Worm (Caenorhabditis elegans): ENCODE data around the gene plpp-1.2.

Gene plpp-1.2

ce11 chrII:6484876-6485526 lies at the start of gene plpp-1.2, which contains the start of gene lido-16:
Gene plpp-1.2 (plus strand): TSS chrII:6485476.
Gene lido-16 (minus strand): TSS chrII:6484976.
- TF ChIP-seq dao-5 (tag; optimal IDR thresholded peaks at IDR 0.05) (no peak), W03F9.2 (tag; optimal IDR thresholded peaks at IDR 0.05) (no peak), him-1 (tag; optimal IDR thresholded peaks at IDR 0.05) (no peak)

DNA sequence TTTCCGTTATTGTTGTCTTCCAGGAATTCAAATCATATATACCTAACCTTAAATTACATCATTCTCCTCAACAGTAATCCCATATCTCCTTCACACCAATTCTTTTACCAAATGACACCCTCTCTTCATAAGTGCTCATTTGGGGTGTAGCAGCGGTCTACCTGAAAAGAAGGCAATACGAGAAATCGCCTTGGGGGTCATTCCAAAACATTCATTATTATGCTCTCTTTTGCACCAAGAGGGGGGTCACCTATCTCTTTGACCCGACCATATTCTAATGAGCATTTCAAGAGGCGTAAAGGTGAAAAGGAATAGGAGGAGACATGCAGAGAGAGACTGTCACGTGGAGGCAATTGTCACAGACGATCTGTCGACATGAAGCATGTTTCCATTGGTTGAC lies 48.4 kb upstream of the plpp-1.2 start:
- TF ChIP-seq him-1 (tag; optimal IDR thresholded peaks at IDR 0.05), result no peak
- TF ChIP-seq W03F9.2 (tag; optimal IDR thresholded peaks at IDR 0.05), result no peak
- TF ChIP-seq dao-5 (tag; optimal IDR thresholded peaks at IDR 0.05), result no peak

- TF ChIP-seq him-1 (tag; optimal IDR thresholded peaks at IDR 0.05) (no peak), W03F9.2 (tag; optimal IDR thresholded peaks at IDR 0.05) (no peak), dao-5 (tag; optimal IDR thresholded peaks at IDR 0.05) (no peak)
These were observed 44.1 kb upstream of the plpp-1.2 start, which contains the start of gene cutl-16 for ce11 chrII:6441128-6441527. Gene cutl-16 (plus strand): TSS chrII:6441428.

ce11 chrII:6443710-6444109 lies 41.6 kb upstream of the plpp-1.2 start, which contains the start of gene K06A1.2:
Gene K06A1.2 (plus strand): TSS chrII:6444010.
- TF ChIP-seq him-1 (tag; optimal IDR thresholded peaks at IDR 0.05) (no peak), W03F9.2 (tag; optimal IDR thresholded peaks at IDR 0.05) (no peak), dao-5 (tag; optimal IDR thresholded peaks at IDR 0.05) (no peak)

DNA sequence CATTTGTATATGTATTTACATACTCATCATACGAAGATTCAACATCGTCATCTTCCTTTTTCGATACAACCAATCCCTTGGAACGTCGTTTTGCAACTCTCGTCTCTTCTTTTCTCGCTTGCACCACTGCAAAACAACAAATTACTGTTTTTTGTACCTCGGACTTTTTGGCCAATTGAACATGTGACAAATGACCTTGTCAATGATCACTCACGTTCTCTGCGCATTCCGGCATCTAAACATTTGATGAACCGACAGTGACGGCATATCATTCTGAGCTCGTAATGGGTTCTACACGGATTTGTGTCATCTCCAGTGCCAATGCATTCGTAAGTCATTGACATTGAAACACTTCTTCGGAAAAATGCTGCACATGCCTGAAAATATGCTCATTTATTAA lies 37.1 kb upstream of the plpp-1.2 start:
- no peak for TF ChIP-seq W03F9.2 (tag; optimal IDR thresholded peaks at IDR 0.05)
- no peak for TF ChIP-seq dao-5 (tag; optimal IDR thresholded peaks at IDR 0.05)
- TF ChIP-seq him-1 (tag; optimal IDR thresholded peaks at IDR 0.05), result no peak

ce11 chrII:6448656-6449055 lies 36.6 kb upstream of the plpp-1.2 start:
- TF ChIP-seq him-1 (tag; optimal IDR thresholded peaks at IDR 0.05) (no peak), dao-5 (tag; optimal IDR thresholded peaks at IDR 0.05) (no peak), W03F9.2 (tag; optimal IDR thresholded peaks at IDR 0.05) (no peak)

- TF ChIP-seq W03F9.2 (tag; optimal IDR thresholded peaks at IDR 0.05) (no peak), dao-5 (tag; optimal IDR thresholded peaks at IDR 0.05) (no peak), him-1 (tag; optimal IDR thresholded peaks at IDR 0.05) (no peak)
These were observed 35.6 kb upstream of the plpp-1.2 start, which contains the start of gene nhr-22 for ce11 chrII:6449656-6450055. Gene nhr-22 (minus strand): TSS chrII:6449792.

- TF ChIP-seq him-1 (tag; optimal IDR thresholded peaks at IDR 0.05) (no peak), W03F9.2 (tag; optimal IDR thresholded peaks at IDR 0.05) (peak; percentile 17)
These were observed 31.9 kb upstream of the plpp-1.2 start, which contains the start of gene atg-16.2 for ce11 chrII:6453341-6453806. Gene atg-16.2 (minus strand): TSS chrII:6453391.

- TF ChIP-seq dao-5 (tag; optimal IDR thresholded peaks at IDR 0.05) (no peak), W03F9.2 (tag; optimal IDR thresholded peaks at IDR 0.05) (no peak), him-1 (tag; optimal IDR thresholded peaks at IDR 0.05) (no peak)
These were observed 30.6 kb upstream of the plpp-1.2 start, which contains the start of gene aptf-1 for ce11 chrII:6454671-6455070. Gene aptf-1 (plus strand): TSS chrII:6454971.

- TF ChIP-seq him-1 (tag; optimal IDR thresholded peaks at IDR 0.05) (no peak), W03F9.2 (tag; optimal IDR thresholded peaks at IDR 0.05) (no peak), dao-5 (tag; optimal IDR thresholded peaks at IDR 0.05) (no peak)
These were observed 15.9 kb upstream of the plpp-1.2 start for ce11 chrII:6469340-6469739.

DNA sequence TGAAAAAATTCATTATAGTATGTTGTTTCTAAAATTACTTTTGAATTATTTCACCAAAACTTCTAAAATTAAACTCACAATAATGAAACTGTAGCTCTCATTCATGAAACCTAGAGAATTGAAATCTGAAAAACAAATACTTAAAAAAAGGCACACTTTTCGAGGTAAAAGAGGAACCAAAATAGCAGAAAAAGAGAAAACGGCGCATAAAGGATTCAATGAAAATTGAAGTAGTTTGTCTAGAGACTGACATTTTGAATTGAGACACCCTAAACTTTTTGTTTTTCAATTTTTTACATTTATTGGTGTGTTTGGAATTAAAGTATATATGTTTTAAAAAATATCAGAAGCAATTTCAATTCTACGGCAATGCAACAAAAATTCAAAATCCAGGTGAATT lies 14.3 kb upstream of the plpp-1.2 start, which contains the start of gene dgk-5:
dgk-5 (minus strand) TSS at position 101 of the 400 bp plus-strand sequence.
- no peak for TF ChIP-seq W03F9.2 (tag; optimal IDR thresholded peaks at IDR 0.05)
- no peak for TF ChIP-seq dao-5 (tag; optimal IDR thresholded peaks at IDR 0.05)
- no peak for TF ChIP-seq him-1 (tag; optimal IDR thresholded peaks at IDR 0.05)

- TF ChIP-seq dao-5 (tag; optimal IDR thresholded peaks at IDR 0.05), result no peak
- no peak for TF ChIP-seq him-1 (tag; optimal IDR thresholded peaks at IDR 0.05)
- no peak for TF ChIP-seq W03F9.2 (tag; optimal IDR thresholded peaks at IDR 0.05)
These were observed 10.0 kb upstream of the plpp-1.2 start, which contains the start of gene T28D9.16 for ce11 chrII:6475180-6475737. Gene T28D9.16 (plus strand): TSS chrII:6475687.

DNA sequence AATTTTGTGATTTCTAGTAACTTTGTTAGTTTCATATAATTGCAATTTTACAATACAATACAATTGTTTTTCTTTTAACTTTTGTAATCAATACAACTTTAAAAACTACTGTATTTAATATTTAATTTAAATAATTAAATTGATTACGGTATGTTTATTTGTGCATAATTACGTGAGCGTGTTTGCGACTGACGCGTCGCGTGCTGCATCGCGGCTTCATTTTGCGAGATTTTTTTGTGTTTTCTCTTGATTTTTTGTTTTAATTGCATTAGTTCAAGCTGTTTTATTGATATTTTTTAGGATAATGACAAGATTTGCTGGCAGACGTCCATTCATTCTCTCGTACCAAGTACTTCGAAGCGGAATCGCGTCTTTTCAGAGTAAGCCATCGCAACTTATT lies 8.6 kb upstream of the plpp-1.2 start, which contains the start of gene T28D9.4:
T28D9.4 (plus strand) TSS at position 301 of the 400 bp plus-strand sequence.
- TF ChIP-seq dao-5 (tag; optimal IDR thresholded peaks at IDR 0.05) (no peak), W03F9.2 (tag; optimal IDR thresholded peaks at IDR 0.05) (no peak), him-1 (tag; optimal IDR thresholded peaks at IDR 0.05) (no peak)

DNA sequence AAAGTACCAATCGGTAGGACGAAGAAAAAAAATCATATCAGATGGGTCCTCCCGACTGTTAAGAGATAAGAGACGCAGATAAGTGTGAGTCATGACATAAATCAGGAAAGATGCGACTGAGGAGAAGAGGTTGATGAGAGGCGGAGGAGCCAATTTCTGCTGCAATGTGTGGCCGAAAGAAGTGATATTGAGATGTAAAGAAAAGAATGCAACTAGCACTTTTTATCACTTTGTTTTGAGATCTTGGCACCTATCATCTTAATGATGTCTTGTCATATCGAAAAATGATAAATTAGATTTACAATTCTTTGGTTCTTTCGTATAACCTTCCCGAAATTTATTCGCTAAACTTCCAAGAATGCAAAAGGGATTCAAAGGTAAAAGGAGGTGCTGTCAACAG lies 3.2 kb upstream of the plpp-1.2 start, which contains the start of gene del-10:
del-10 (minus strand) TSS at position 24 of the 400 bp plus-strand sequence.
- TF ChIP-seq him-1 (tag; optimal IDR thresholded peaks at IDR 0.05) (no peak), W03F9.2 (tag; optimal IDR thresholded peaks at IDR 0.05) (no peak), dao-5 (tag; optimal IDR thresholded peaks at IDR 0.05) (no peak)

Data from whole organism, L4/young adult.